Worm (Caenorhabditis elegans) whole organism, L1 larva: Measurements from ENCODE around the gene ugt-9.

Experiments
- F16B12.6 ChIP-seq: fragments of 150-350 bp; optimal IDR thresholded peaks from 2 replicates; lab custom pipeline; 2014; ENCODE audit warnings: missing biosample characterization, missing genetic modification characterization
- aha-1 ChIP-seq: fragments of 150-350 bp; optimal IDR thresholded peaks from 2 replicates; lab custom pipeline; 2014; ENCODE audit warnings: missing biosample characterization, missing genetic modification characterization
- ama-1 ChIP-seq: fragments of 150-350 bp; optimal IDR thresholded peaks from 2 replicates; lab custom pipeline; 2014
- ceh-8 ChIP-seq: fragments of 200-800 bp; sonication (Bioruptor generic); optimal IDR thresholded peaks from 2 replicates; lab custom pipeline; 2018; ENCODE audit warnings: mild to moderate bottlenecking, missing genetic modification characterization, moderate library complexity, missing compliant biosample characterization
- ceh-88 ChIP-seq: fragments of 200-800 bp; sonication (Bioruptor generic); IDR thresholded peaks from 2 replicates; pipeline ENCODE4 v1.3.6; 2022; ENCODE audit warnings: missing genetic modification characterization, missing compliant biosample characterization
- ces-1 ChIP-seq: fragments of 150-350 bp; optimal IDR thresholded peaks from 2 replicates; lab custom pipeline; 2014; ENCODE audit warnings: missing biosample characterization, missing genetic modification reagents, missing genetic modification characterization
- dpl-1 ChIP-seq, 3 experiments: fragments of 150-350 bp in 2 of 3; sonication (generic microtip) in 1 of 3; optimal IDR thresholded peaks; 2 replicates each; lab custom pipeline; 2014 to 2017; ENCODE audit warnings: missing biosample characterization in 3 of 3, missing genetic modification characterization in 3 of 3, missing genetic modification reagents in 3 of 3
- dsc-1 ChIP-seq: sonication (generic microtip); optimal IDR thresholded peaks from 2 replicates; lab custom pipeline; 2016; ENCODE audit warnings: mild to moderate bottlenecking, missing genetic modification characterization, missing compliant biosample characterization
- efl-1 ChIP-seq, 4 experiments: fragments of 150-350 bp; optimal IDR thresholded peaks in 3 of 4; peaks in 1 of 4; 1 replicate in 1 of 4; 2 replicates in 3 of 4; lab custom pipeline; 2014; ENCODE audit warnings: missing biosample characterization in 2 of 4, missing genetic modification characterization in 2 of 4, missing genetic modification reagents in 2 of 4
- egl-13 ChIP-seq: sonication (generic microtip); optimal IDR thresholded peaks from 2 replicates; lab custom pipeline; 2016; ENCODE audit warnings: missing genotype, missing genetic modification reagents, missing genetic modification characterization, missing compliant biosample characterization
- fkh-10 ChIP-seq: sonication (generic microtip); optimal IDR thresholded peaks from 2 replicates; lab custom pipeline; 2017; ENCODE audit warnings: missing biosample characterization, missing genetic modification reagents, missing genetic modification characterization
- fkh-4 ChIP-seq: sonication (generic microtip); optimal IDR thresholded peaks from 2 replicates; lab custom pipeline; 2016; ENCODE audit warnings: missing compliant biosample characterization, missing genetic modification characterization, borderline replicate concordance
- fkh-8 ChIP-seq: sonication (generic microtip); optimal IDR thresholded peaks from 2 replicates; lab custom pipeline; 2016; ENCODE audit warnings: mild to moderate bottlenecking, missing genetic modification characterization, missing compliant biosample characterization
- grh-1 ChIP-seq: fragments of 200-800 bp; sonication (Bioruptor generic); IDR thresholded peaks from 2 replicates; pipeline ENCODE4 v1.3.6; 2022; ENCODE audit warnings: missing genetic modification reagents, missing genetic modification characterization, missing compliant biosample characterization
- hlh-4 ChIP-seq: sonication (generic microtip); optimal IDR thresholded peaks from 2 replicates; lab custom pipeline; 2016; ENCODE audit warnings: mild to moderate bottlenecking, missing genetic modification characterization, missing compliant biosample characterization
- hpl-2 ChIP-seq: fragments of 150-350 bp; optimal IDR thresholded peaks from 2 replicates; lab custom pipeline; 2014; ENCODE audit warnings: missing biosample characterization, missing genetic modification reagents, missing genetic modification characterization
- lin-13 ChIP-seq: fragments of 150-350 bp; optimal IDR thresholded peaks from 2 replicates; lab custom pipeline; 2014; ENCODE audit warnings: missing biosample characterization, missing genetic modification reagents, missing genetic modification characterization
- lin-35 ChIP-seq, 2 experiments: fragments of 150-350 bp; optimal IDR thresholded peaks; 2 replicates each; lab custom pipeline; 2014; ENCODE audit warnings: missing biosample characterization in 2 of 2, missing genetic modification characterization in 2 of 2, missing genetic modification reagents in 2 of 2
- lir-3 ChIP-seq: sonication (generic microtip); optimal IDR thresholded peaks from 2 replicates; lab custom pipeline; 2016; ENCODE audit warnings: mild to moderate bottlenecking, missing genetic modification characterization, moderate library complexity, missing compliant biosample characterization; ENCODE audit not compliant: poor library complexity
- mdl-1 ChIP-seq, 2 experiments: fragments of 150-350 bp; optimal IDR thresholded peaks; 2 replicates each; lab custom pipeline; 2014 to 2017; ENCODE audit warnings: missing biosample characterization in 2 of 2, missing genetic modification characterization in 2 of 2, inconsistent platforms in 1 of 2
- nhr-77 ChIP-seq: fragments of 150-350 bp; optimal IDR thresholded peaks from 2 replicates; lab custom pipeline; 2014; ENCODE audit warnings: missing biosample characterization, missing genetic modification characterization
- nhr-84 ChIP-seq: sonication (generic microtip); optimal IDR thresholded peaks from 2 replicates; lab custom pipeline; 2017; ENCODE audit warnings: missing biosample characterization, missing genetic modification characterization
- nhr-85 ChIP-seq: sonication (generic microtip); peaks from one replicate; lab custom pipeline; 2016; ENCODE audit warnings: missing genetic modification characterization, inconsistent platforms, missing compliant biosample characterization
- pqm-1 ChIP-seq: sonication (generic microtip); optimal IDR thresholded peaks from 3 replicates; lab custom pipeline; 2017; ENCODE audit warnings: missing biosample characterization, missing genetic modification characterization
- rnt-1 ChIP-seq: sonication (generic microtip); optimal IDR thresholded peaks from 2 replicates; lab custom pipeline; 2016; ENCODE audit warnings: mild to moderate bottlenecking, missing genetic modification characterization, moderate library complexity, missing compliant biosample characterization
- snpc-4 ChIP-seq: fragments of 150-350 bp; optimal IDR thresholded peaks from 2 replicates; lab custom pipeline; 2014; ENCODE audit warnings: missing biosample characterization, missing genetic modification characterization
- snu-23 ChIP-seq: sonication (generic microtip); optimal IDR thresholded peaks from 2 replicates; lab custom pipeline; 2016; ENCODE audit warnings: missing genetic modification characterization, missing compliant biosample characterization
- sox-4 ChIP-seq: sonication (generic microtip); optimal IDR thresholded peaks from 2 replicates; lab custom pipeline; 2016; ENCODE audit warnings: missing genetic modification characterization, missing compliant biosample characterization
- swsn-7 ChIP-seq: sonication (generic microtip); optimal IDR thresholded peaks from 2 replicates; lab custom pipeline; 2016; ENCODE audit warnings: missing genetic modification characterization, missing compliant biosample characterization
- tlp-1 ChIP-seq: fragments of 150-350 bp; optimal IDR thresholded peaks from 2 replicates; lab custom pipeline; 2014; ENCODE audit warnings: missing biosample characterization, missing genetic modification characterization
- unc-130 ChIP-seq: fragments of 150-350 bp; optimal IDR thresholded peaks from 2 replicates; lab custom pipeline; 2017; ENCODE audit warnings: missing biosample characterization, missing genetic modification characterization, inconsistent platforms
- unc-30 ChIP-seq: sonication (generic microtip); optimal IDR thresholded peaks from 2 replicates; lab custom pipeline; 2017; ENCODE audit warnings: missing biosample characterization, missing genetic modification characterization
- unc-62 ChIP-seq: fragments of 150-350 bp; optimal IDR thresholded peaks from 2 replicates; lab custom pipeline; 2014; ENCODE audit warnings: missing biosample characterization, missing genetic modification reagents, missing genetic modification characterization
- unc-98 ChIP-seq: fragments of 200-800 bp; sonication (Bioruptor generic); IDR thresholded peaks from 2 replicates; pipeline ENCODE4 v1.3.6; 2022; ENCODE audit warnings: missing genetic modification characterization, missing compliant biosample characterization
- zag-1 ChIP-seq: fragments of 150-350 bp; optimal IDR thresholded peaks from 2 replicates; lab custom pipeline; 2014; ENCODE audit warnings: missing biosample characterization, missing genetic modification characterization
- ztf-4 ChIP-seq: fragments of 150-350 bp; optimal IDR thresholded peaks from 2 replicates; lab custom pipeline; 2014; ENCODE audit warnings: missing biosample characterization, missing genetic modification characterization

Gene ugt-9

ce11 chrV:4922024-4922423 is 26.2 kb downstream of the ugt-9 start, which contains the start of gene srh-22 (continued):
- TF ChIP-seq aha-1 (tag; lab: Kevin White, UChicago): no peak

- no peak for TF ChIP-seq rnt-1
- no peak for TF ChIP-seq lir-3 (tag; lab: Kevin White, UChicago)
- TF ChIP-seq unc-62 (GFP tag; lab: Kevin White, UChicago): no peak
- TF ChIP-seq snu-23 (GFP tag; lab: Kevin White, UChicago): no peak
- no peak for TF ChIP-seq ces-1
- no peak for TF ChIP-seq ceh-8 (GFP tag; lab: Kevin White, UChicago)
- TF ChIP-seq egl-13 (tag; lab: Kevin White, UChicago): no peak
- no peak for TF ChIP-seq snpc-4 (tag; lab: Kevin White, UChicago)
- TF ChIP-seq lin-35 (GFP tag; optimal IDR thresholded peaks at IDR 0.05; lab: Kevin White, UChicago): no peak
- no peak for TF ChIP-seq sox-4 (tag; lab: Kevin White, UChicago)
- TF ChIP-seq ama-1 (lab: Kevin White, UChicago): no peak
- TF ChIP-seq pqm-1 (tag; lab: Kevin White, UChicago): no peak
- TF ChIP-seq tlp-1 (tag; lab: Kevin White, UChicago): no peak
- TF ChIP-seq F16B12.6 (tag; lab: Kevin White, UChicago): no peak
- TF ChIP-seq unc-130: no peak
Observed at ce11 chrV:4924618-4925017, 28.8 kb downstream of the ugt-9 start, which contains the start of gene srh-20. Gene srh-20 (plus strand): TSS chrV:4924918.

ce11 chrV:4926371-4926770 is 30.5 kb downstream of the ugt-9 start, which contains the start of gene srh-21:
Gene srh-21 (plus strand): TSS chrV:4926671.
- TF ChIP-seq snpc-4 (tag; lab: Kevin White, UChicago) (no peak), fkh-8 (tag; lab: Kevin White, UChicago) (peak; percentile 8), zag-1 (tag; lab: Kevin White, UChicago) (no peak), nhr-85 (tag; lab: Kevin White, UChicago) (no peak)

ce11 chrV:4929842-4930241 is 34.0 kb downstream of the ugt-9 start, which contains the start of gene str-205:
Gene str-205 (minus strand): TSS chrV:4929942.
- TF ChIP-seq ztf-4 (no peak), pqm-1 (tag; lab: Kevin White, UChicago) (no peak)

DNA sequence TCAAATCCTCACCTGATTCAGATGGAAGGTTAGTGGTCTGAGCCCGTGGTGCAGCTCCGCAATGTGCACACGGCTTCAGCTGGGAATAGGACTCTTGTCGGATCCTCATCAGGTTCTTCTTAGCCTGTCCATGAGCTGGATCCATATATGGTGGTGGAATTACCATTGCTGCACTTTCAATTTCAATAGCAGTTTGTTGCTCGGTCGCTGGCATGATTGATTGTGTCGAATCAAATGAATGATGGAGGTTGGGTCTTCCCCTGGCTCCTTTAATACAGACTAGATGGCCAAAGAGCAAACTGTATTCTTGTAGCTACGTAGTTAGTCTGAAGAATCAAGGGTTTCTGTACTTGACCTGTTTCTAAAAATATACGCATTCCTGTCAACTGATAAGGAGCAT is 37.0 kb downstream of the ugt-9 start, which contains the start of gene C02E7.10:
C02E7.10 (minus strand) TSS at position 232 of the 400 bp plus-strand sequence.
- TF ChIP-seq grh-1 (GFP tag; lab: Robert Waterston, UW): no peak

DNA sequence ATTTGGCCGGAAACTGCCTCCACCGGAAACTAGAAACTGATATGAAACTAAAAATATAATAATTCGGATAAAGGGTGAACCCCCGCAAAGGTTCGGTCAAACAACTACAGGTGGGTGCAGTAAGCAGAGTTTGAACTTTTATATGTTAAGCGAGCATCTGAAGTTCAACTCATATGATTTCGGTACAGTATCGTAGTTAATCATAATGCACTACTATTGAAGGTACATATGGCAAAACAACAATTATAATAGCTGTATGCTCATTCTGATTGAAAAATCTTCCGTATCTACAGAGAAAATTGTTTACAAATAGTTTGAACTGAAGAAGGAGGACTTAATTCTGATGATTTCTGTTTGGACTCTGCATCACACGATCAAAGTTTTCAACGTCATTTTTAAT is 37.4 kb downstream of the ugt-9 start:
- TF ChIP-seq lin-13 (GFP tag; lab: Kevin White, UChicago) (no peak), fkh-10 (GFP tag; lab: Kevin White, UChicago) (no peak), dpl-1 (GFP tag; optimal IDR thresholded peaks at IDR 0.05; lab: Kevin White, UChicago) (no peak), snpc-4 (tag; lab: Kevin White, UChicago) (no peak), mdl-1 (tag; optimal IDR thresholded peaks at IDR 0.05; lab: Kevin White, UChicago) (no peak), dsc-1 (no peak), fkh-4 (tag; lab: Kevin White, UChicago) (no peak), unc-30 (tag; lab: Kevin White, UChicago) (no peak), ceh-88 (GFP tag; lab: Robert Waterston, UW) (no peak), efl-1 (optimal IDR thresholded peaks at IDR 0.05; lab: Kevin White, UChicago) (no peak), efl-1 (GFP tag; optimal IDR thresholded peaks at IDR 0.05 in 1 of 2; lab: Kevin White, UChicago) (no peak), nhr-85 (tag; lab: Kevin White, UChicago) (no peak), hlh-4 (tag; lab: Kevin White, UChicago) (no peak), nhr-84 (tag; lab: Kevin White, UChicago) (no peak), unc-98 (GFP tag; lab: Robert Waterston, UW) (no peak), nhr-77 (no peak), unc-62 (GFP tag; lab: Kevin White, UChicago) (no peak), swsn-7 (tag; lab: Kevin White, UChicago) (no peak), unc-130 (no peak), rnt-1 (no peak), hpl-2 (GFP tag; lab: Kevin White, UChicago) (no peak)
- TF ChIP-seq, all 84 proteins: peak for 0
